Worm (Caenorhabditis elegans): Measurements from ENCODE around the gene ZK470.6.

The ZK470.6 gene

ce11 chrX:4163391-4163790 is 13.9 kb downstream of the ZK470.6 start, which contains the start of gene ZK470.1:
Gene ZK470.1 (plus strand): TSS chrX:4163691.
- TF ChIP-seq ham-2 (GFP tag; optimal IDR thresholded peaks at IDR 0.05) (no peak), lin-13 (tag; optimal IDR thresholded peaks at IDR 0.05) (no peak), mls-2 (tag; optimal IDR thresholded peaks at IDR 0.05) (no peak), hlh-1 (tag; optimal IDR thresholded peaks at IDR 0.05) (no peak), unc-120 (tag; optimal IDR thresholded peaks at IDR 0.05; ENCODE audit: poor library complexity, severe bottlenecking) (no peak), nhr-12 (tag; optimal IDR thresholded peaks at IDR 0.05) (no peak), ces-1 (GFP tag; optimal IDR thresholded peaks at IDR 0.05) (peak; percentile 47)

ce11 chrX:4161938-4162337 is 15.4 kb downstream of the ZK470.6 start:
- no peak for TF ChIP-seq ham-2 (GFP tag; optimal IDR thresholded peaks at IDR 0.05)
- TF ChIP-seq tbx-8 (GFP tag; optimal IDR thresholded peaks at IDR 0.05) = no peak
- no peak for TF ChIP-seq elt-1 (tag; optimal IDR thresholded peaks at IDR 0.05; ENCODE audit: borderline replicate concordance, insufficient read depth)
- TF ChIP-seq sem-2 (GFP tag; optimal IDR thresholded peaks at IDR 0.05) = no peak
- no peak for TF ChIP-seq sptf-1 (tag; optimal IDR thresholded peaks at IDR 0.05)
- TF ChIP-seq unc-62 (GFP tag; optimal IDR thresholded peaks at IDR 0.05) = no peak
- no peak for TF ChIP-seq elt-3 (tag; optimal IDR thresholded peaks at IDR 0.05)
- no peak for TF ChIP-seq nhr-76 (tag; optimal IDR thresholded peaks at IDR 0.05)
- TF ChIP-seq drap-1 (GFP tag; optimal IDR thresholded peaks at IDR 0.05) = no peak
- no peak for TF ChIP-seq M03D4.4 (tag; optimal IDR thresholded peaks at IDR 0.05)
- TF ChIP-seq lin-13 (tag; optimal IDR thresholded peaks at IDR 0.05) = no peak
- TF ChIP-seq unc-120 (tag; optimal IDR thresholded peaks at IDR 0.05; ENCODE audit: poor library complexity, severe bottlenecking) = no peak
- no peak for TF ChIP-seq nhr-12 (tag; optimal IDR thresholded peaks at IDR 0.05)
- no peak for TF ChIP-seq zip-8 (tag; optimal IDR thresholded peaks at IDR 0.05)
- TF ChIP-seq nhr-2 (tag; optimal IDR thresholded peaks at IDR 0.05) = no peak
- no peak for TF ChIP-seq mep-1 (tag; optimal IDR thresholded peaks at IDR 0.05)
- no peak for TF ChIP-seq unc-39 (tag; optimal IDR thresholded peaks at IDR 0.05)
- TF ChIP-seq hlh-1 (tag; optimal IDR thresholded peaks at IDR 0.05) = no peak

- TF ChIP-seq lin-13 (tag; optimal IDR thresholded peaks at IDR 0.05) (no peak), snpc-4 (tag; optimal IDR thresholded peaks at IDR 0.05) (no peak), lin-32 (GFP tag; optimal IDR thresholded peaks at IDR 0.05) (no peak), ceh-39 (tag; optimal IDR thresholded peaks at IDR 0.05) (no peak), nhr-28 (tag; optimal IDR thresholded peaks at IDR 0.05) (no peak), ces-1 (GFP tag; optimal IDR thresholded peaks at IDR 0.05) (no peak), tbx-8 (GFP tag; optimal IDR thresholded peaks at IDR 0.05) (no peak), mls-2 (tag; optimal IDR thresholded peaks at IDR 0.05) (no peak), nhr-76 (tag; optimal IDR thresholded peaks at IDR 0.05) (no peak), ztf-11 (tag; optimal IDR thresholded peaks at IDR 0.05) (no peak)
Observed at ce11 chrX:4159929-4160328, 17.4 kb downstream of the ZK470.6 start.

- TF ChIP-seq mab-5 (tag; optimal IDR thresholded peaks at IDR 0.05) (no peak), ces-1 (GFP tag; optimal IDR thresholded peaks at IDR 0.05) (peak; percentile 90)
Observed at ce11 chrX:4159185-4159871, 18.0 kb downstream of the ZK470.6 start.

DNA sequence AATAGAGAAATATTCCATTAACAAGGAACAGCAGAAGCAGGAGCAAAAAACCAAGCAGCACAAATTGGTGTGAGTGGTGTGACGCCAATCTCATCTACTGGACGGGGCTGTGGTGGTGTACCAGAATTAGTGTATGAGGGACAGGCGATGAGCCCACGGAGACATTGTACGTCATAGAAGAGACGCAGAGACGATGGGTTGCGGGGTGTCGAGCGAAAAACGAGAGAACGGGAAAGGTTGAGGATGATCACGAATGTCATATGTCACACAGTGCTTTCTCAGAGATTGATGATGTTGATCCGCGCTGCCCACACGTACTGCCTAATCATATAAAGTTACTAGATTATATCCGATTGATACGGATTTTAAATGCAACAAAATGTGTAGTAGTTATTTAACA is 19.4 kb downstream of the ZK470.6 start:
- TF ChIP-seq unc-120 (tag; optimal IDR thresholded peaks at IDR 0.05; ENCODE audit: poor library complexity, severe bottlenecking) (peak; percentile 29), ces-1 (GFP tag; optimal IDR thresholded peaks at IDR 0.05) (peak; percentile 30), drap-1 (GFP tag; optimal IDR thresholded peaks at IDR 0.05) (peak; percentile 32), nhr-2 (tag; optimal IDR thresholded peaks at IDR 0.05) (peak; percentile 16), lin-13 (tag; optimal IDR thresholded peaks at IDR 0.05) (no peak), ceh-83 (GFP tag; optimal IDR thresholded peaks at IDR 0.05) (no peak), unc-62 (GFP tag; optimal IDR thresholded peaks at IDR 0.05) (peak; percentile 95), mls-2 (tag; optimal IDR thresholded peaks at IDR 0.05) (peak; percentile 5), blmp-1 (tag; optimal IDR thresholded peaks at IDR 0.05) (no peak), mep-1 (tag; optimal IDR thresholded peaks at IDR 0.05) (no peak), flh-1 (GFP tag; optimal IDR thresholded peaks at IDR 0.05) (no peak), nhr-237 (tag; optimal IDR thresholded peaks at IDR 0.05) (no peak), snpc-4 (tag; optimal IDR thresholded peaks at IDR 0.05) (no peak), ham-2 (GFP tag; optimal IDR thresholded peaks at IDR 0.05) (no peak), zip-8 (tag; optimal IDR thresholded peaks at IDR 0.05) (no peak), hlh-1 (tag; optimal IDR thresholded peaks at IDR 0.05) (peak; percentile 89)
